Fruit fly (Drosophila melanogaster) whole organism, prepupa: Measurements from ENCODE around the gene Or85e.

Experiments used
- Blimp-1 ChIP-seq: fragments of 200-800 bp; sonication (Bioruptor generic); optimal IDR thresholded peaks from 3 replicates; lab custom pipeline; 2017; ENCODE audit warnings: missing biosample characterization, missing genetic modification characterization, mild to moderate bottlenecking, moderate library complexity, missing genetic modification reagents
- CG10631 ChIP-seq: fragments of 200-800 bp; sonication (Bioruptor generic); optimal IDR thresholded peaks from 2 replicates; lab custom pipeline; 2016; ENCODE audit warnings: missing biosample characterization, missing genetic modification characterization
- CG10669 ChIP-seq: fragments of 200-800 bp; sonication (Bioruptor generic); optimal IDR thresholded peaks from 3 replicates; lab custom pipeline; 2018; ENCODE audit warnings: missing biosample characterization, mild to moderate bottlenecking, missing genetic modification characterization, moderate library complexity
- CG11294 ChIP-seq: fragments of 200-800 bp; sonication (Bioruptor generic); IDR thresholded peaks from 2 replicates; pipeline ENCODE4 v1.3.6; 2022; ENCODE audit warnings: missing biosample characterization, missing genetic modification characterization
- CG11762 ChIP-seq: fragments of 200-800 bp; sonication (Bioruptor generic); optimal IDR thresholded peaks from 3 replicates; lab custom pipeline; 2016; ENCODE audit warnings: missing biosample characterization, missing genetic modification characterization; ENCODE audit not compliant: insufficient read depth
- CG11902 ChIP-seq: fragments of 200-800 bp; sonication (Bioruptor generic); optimal IDR thresholded peaks from 3 replicates; lab custom pipeline; 2016; ENCODE audit warnings: missing biosample characterization, missing genetic modification characterization
- CG15336 ChIP-seq: fragments of 200-800 bp; sonication (Bioruptor generic); IDR thresholded peaks from 2 replicates; pipeline ENCODE4 v1.3.6; 2022; ENCODE audit warnings: missing biosample characterization, missing genetic modification characterization
- CG1621 ChIP-seq: fragments of 200-800 bp; sonication (Bioruptor generic); optimal IDR thresholded peaks from 3 replicates; lab custom pipeline; 2018; ENCODE audit warnings: missing biosample characterization, mild to moderate bottlenecking, missing genetic modification characterization
- CG16779 ChIP-seq: fragments of 200-800 bp; sonication (Bioruptor generic); optimal IDR thresholded peaks from 3 replicates; lab custom pipeline; 2017; ENCODE audit warnings: missing biosample characterization, mild to moderate bottlenecking, missing genetic modification characterization
- CG3032 ChIP-seq: fragments of 200-800 bp; optimal IDR thresholded peaks from 2 replicates; lab custom pipeline; 2019; ENCODE audit warnings: missing biosample characterization, mild to moderate bottlenecking, missing genetic modification characterization, moderate library complexity
- CG34406 ChIP-seq: fragments of 200-800 bp; sonication (Bioruptor generic); optimal IDR thresholded peaks from 3 replicates; lab custom pipeline; 2016; ENCODE audit warnings: missing biosample characterization, missing genetic modification characterization
- CG3919 ChIP-seq: fragments of 200-800 bp; sonication (Bioruptor generic); optimal IDR thresholded peaks from 3 replicates; lab custom pipeline; 2016; ENCODE audit warnings: missing biosample characterization, missing genetic modification characterization
- CG4318 ChIP-seq: fragments of 200-800 bp; sonication (Bioruptor generic); optimal IDR thresholded peaks from 3 replicates; lab custom pipeline; 2017; ENCODE audit warnings: missing biosample characterization, mild to moderate bottlenecking, missing genetic modification characterization
- CG6276 ChIP-seq: fragments of 200-800 bp; sonication (Bioruptor generic); optimal IDR thresholded peaks from 2 replicates; lab custom pipeline; 2017; ENCODE audit warnings: missing biosample characterization, mild to moderate bottlenecking, missing genetic modification characterization
- CG6792 ChIP-seq: fragments of 200-800 bp; sonication (Bioruptor generic); optimal IDR thresholded peaks from 3 replicates; lab custom pipeline; 2016; ENCODE audit warnings: missing biosample characterization, missing genetic modification characterization
- CG6854 ChIP-seq: fragments of 200-800 bp; sonication (Bioruptor generic); optimal IDR thresholded peaks from 2 replicates; lab custom pipeline; 2017; ENCODE audit warnings: missing biosample characterization, mild to moderate bottlenecking, missing genetic modification characterization
- CG7368 ChIP-seq: fragments of 200-800 bp; sonication (Bioruptor generic); optimal IDR thresholded peaks from 3 replicates; lab custom pipeline; 2016; ENCODE audit warnings: missing biosample characterization, missing genetic modification characterization
- CG8119 ChIP-seq: fragments of 200-800 bp; sonication (Bioruptor generic); IDR thresholded peaks from 3 replicates; pipeline ENCODE4 v1.3.6; 2022; ENCODE audit warnings: missing biosample characterization, missing genetic modification characterization
- CG8632 ChIP-seq: fragments of 200-800 bp; sonication (Bioruptor generic); optimal IDR thresholded peaks from 3 replicates; lab custom pipeline; 2016; ENCODE audit warnings: missing biosample characterization, missing genetic modification characterization
- CG9139 ChIP-seq: fragments of 200-800 bp; sonication (Bioruptor generic); optimal IDR thresholded peaks from 3 replicates; lab custom pipeline; 2017; ENCODE audit warnings: missing biosample characterization, mild to moderate bottlenecking, missing genetic modification characterization
- Eip75B ChIP-seq: fragments of 200-800 bp; sonication (Bioruptor generic); optimal IDR thresholded peaks from 3 replicates; lab custom pipeline; 2016; ENCODE audit warnings: missing biosample characterization, missing genetic modification characterization
- Eip78C ChIP-seq: fragments of 200-800 bp; sonication (Bioruptor generic); peaks from one replicate; lab custom pipeline; 2016; ENCODE audit warnings: missing biosample characterization, missing genetic modification characterization
- Eip93F ChIP-seq: fragments of 200-800 bp; sonication (Bioruptor generic); optimal IDR thresholded peaks from 2 replicates; lab custom pipeline; 2016; ENCODE audit warnings: missing biosample characterization, mild to moderate bottlenecking, missing genetic modification characterization
- Ets96B ChIP-seq: fragments of 200-800 bp; optimal IDR thresholded peaks from 2 replicates; lab custom pipeline; 2019; ENCODE audit warnings: missing biosample characterization, mild to moderate bottlenecking, missing genetic modification characterization, moderate library complexity
- Gug ChIP-seq: fragments of 200-800 bp; sonication (Bioruptor generic); IDR thresholded peaks from 2 replicates; pipeline ENCODE4 v1.3.6; 2022; ENCODE audit warnings: missing biosample characterization, missing genetic modification characterization
- Hr38 ChIP-seq: sonication (Bioruptor generic); optimal IDR thresholded peaks from 2 replicates; lab custom pipeline; 2016; ENCODE audit warnings: missing biosample characterization, missing genetic modification characterization
- Hr39 ChIP-seq: fragments of 200-800 bp; sonication (Bioruptor generic); optimal IDR thresholded peaks from 2 replicates; lab custom pipeline; 2016; ENCODE audit warnings: missing biosample characterization, missing genetic modification characterization
- Lpt ChIP-seq: fragments of 200-800 bp; sonication (Bioruptor generic); optimal IDR thresholded peaks from 3 replicates; lab custom pipeline; 2016; ENCODE audit warnings: missing biosample characterization, missing genetic modification characterization
- Met ChIP-seq: fragments of 200-800 bp; sonication (Bioruptor generic); optimal IDR thresholded peaks from 3 replicates; lab custom pipeline; 2016; ENCODE audit warnings: missing biosample characterization, missing genetic modification characterization
- Smox ChIP-seq: fragments of 200-800 bp; sonication (Bioruptor generic); optimal IDR thresholded peaks from 3 replicates; lab custom pipeline; 2016; ENCODE audit warnings: missing biosample characterization, missing genetic modification characterization
- Sox102F ChIP-seq: fragments of 200-800 bp; sonication (Bioruptor generic); optimal IDR thresholded peaks from 2 replicates; lab custom pipeline; 2016; ENCODE audit warnings: missing biosample characterization, mild to moderate bottlenecking, missing genetic modification characterization
- Sox14 ChIP-seq: fragments of 200-800 bp; sonication (Bioruptor generic); optimal IDR thresholded peaks from 3 replicates; lab custom pipeline; 2016; ENCODE audit warnings: missing biosample characterization, missing genetic modification characterization
- acj6 ChIP-seq: fragments of 200-800 bp; sonication (Bioruptor generic); optimal IDR thresholded peaks from 3 replicates; lab custom pipeline; 2016; ENCODE audit warnings: missing biosample characterization, missing genetic modification characterization
- cyc ChIP-seq: fragments of 200-800 bp; sonication (Bioruptor generic); optimal IDR thresholded peaks from 3 replicates; lab custom pipeline; 2016; ENCODE audit warnings: missing biosample characterization, missing genetic modification characterization
- dac ChIP-seq: fragments of 200-800 bp; sonication (Bioruptor generic); optimal IDR thresholded peaks from 2 replicates; lab custom pipeline; 2017; ENCODE audit warnings: missing biosample characterization, mild to moderate bottlenecking, missing genetic modification characterization
- dsx ChIP-seq: fragments of 200-800 bp; optimal IDR thresholded peaks from 3 replicates; lab custom pipeline; 2019; ENCODE audit warnings: missing biosample characterization, mild to moderate bottlenecking, missing genetic modification characterization, moderate library complexity; ENCODE audit not compliant: poor library complexity, severe bottlenecking
- eg ChIP-seq: fragments of 200-800 bp; sonication (Bioruptor generic); IDR thresholded peaks from 3 replicates; pipeline ENCODE4 v1.3.6; 2022; ENCODE audit warnings: missing biosample characterization, missing genetic modification characterization
- esn ChIP-seq: fragments of 200-800 bp; sonication (Bioruptor generic); optimal IDR thresholded peaks from 2 replicates; lab custom pipeline; 2016; ENCODE audit warnings: missing biosample characterization, mild to moderate bottlenecking, missing genetic modification characterization, moderate library complexity
- fd59A ChIP-seq: fragments of 200-800 bp; sonication (Bioruptor generic); optimal IDR thresholded peaks from 2 replicates; lab custom pipeline; 2017; ENCODE audit warnings: missing biosample characterization, mild to moderate bottlenecking, missing genetic modification characterization, missing genetic modification reagents
- fd85E ChIP-seq: fragments of 200-800 bp; sonication (Bioruptor generic); optimal IDR thresholded peaks from 3 replicates; lab custom pipeline; 2016; ENCODE audit warnings: missing biosample characterization, missing genetic modification characterization
- fkh ChIP-seq: fragments of 200-800 bp; sonication (Bioruptor generic); optimal IDR thresholded peaks from 3 replicates; lab custom pipeline; 2017; ENCODE audit warnings: missing biosample characterization, mild to moderate bottlenecking, missing genetic modification characterization, moderate library complexity
- lz ChIP-seq: fragments of 200-800 bp; sonication (Bioruptor generic); optimal IDR thresholded peaks from 3 replicates; lab custom pipeline; 2016; ENCODE audit warnings: missing biosample characterization, missing genetic modification characterization
- net ChIP-seq: fragments of 200-800 bp; sonication (Bioruptor generic); optimal IDR thresholded peaks from 3 replicates; lab custom pipeline; 2016; ENCODE audit warnings: missing biosample characterization, missing genetic modification characterization
- pdm3 ChIP-seq: fragments of 200-800 bp; sonication (Bioruptor generic); optimal IDR thresholded peaks from 3 replicates; lab custom pipeline; 2016; ENCODE audit warnings: missing biosample characterization, missing genetic modification characterization
- salr ChIP-seq, 2 experiments: fragments of 200-800 bp; sonication (Bioruptor generic); optimal IDR thresholded peaks; 3 replicates each; lab custom pipeline; 2016 to 2018; ENCODE audit warnings: missing biosample characterization in 2 of 2, missing genetic modification characterization in 2 of 2, mild to moderate bottlenecking in 1 of 2
- spab ChIP-seq: fragments of 200-800 bp; sonication (Bioruptor generic); optimal IDR thresholded peaks from 2 replicates; lab custom pipeline; 2017; ENCODE audit warnings: missing biosample characterization, mild to moderate bottlenecking, missing genetic modification characterization, missing genetic modification reagents
- ss ChIP-seq, 2 experiments: fragments of 200-800 bp; sonication (Bioruptor generic); optimal IDR thresholded peaks; 2 replicates in 1 of 2; 3 replicates in 1 of 2; lab custom pipeline; 2017 to 2018; ENCODE audit warnings: mild to moderate bottlenecking in 2 of 2, missing biosample characterization in 2 of 2, missing genetic modification characterization in 2 of 2, moderate library complexity in 1 of 2
- svp ChIP-seq: fragments of 200-800 bp; sonication (Bioruptor generic); peaks from one replicate; lab custom pipeline; 2016; ENCODE audit warnings: missing biosample characterization, missing genetic modification characterization
- topi ChIP-seq: fragments of 200-800 bp; sonication (Bioruptor generic); optimal IDR thresholded peaks from 3 replicates; lab custom pipeline; 2016; ENCODE audit warnings: missing biosample characterization, missing genetic modification characterization
- vri ChIP-seq: fragments of 200-800 bp; sonication (Bioruptor generic); optimal IDR thresholded peaks from 3 replicates; lab custom pipeline; 2016; ENCODE audit warnings: missing biosample characterization, mild to moderate bottlenecking, missing genetic modification characterization

Or85e gene

dm6 chr3R:8652731-8653130 is 17.1 kb upstream of the Or85e start, which contains the start of the genes Sys1 and Dhod (continued):
- TF ChIP-seq Eip93F (no peak), topi (GFP tag; lab: Kevin White, UChicago) (peak; percentile 79), Lpt (GFP tag; lab: Kevin White, UChicago) (peak; percentile 44), acj6 (GFP tag; lab: Kevin White, UChicago) (peak; percentile 77), CG8632 (GFP tag; lab: Kevin White, UChicago) (peak; percentile 45), Smox (peak; percentile 81), Sox14 (GFP tag; lab: Kevin White, UChicago) (peak; percentile 85), CG6854 (no peak), Hr39 (peak; percentile 86), net (GFP tag; lab: Kevin White, UChicago) (peak; percentile 61), Eip78C (GFP tag; lab: Kevin White, UChicago) (peak; percentile 89), Gug (peak; percentile 67), fd85E (GFP tag; lab: Kevin White, UChicago) (no peak), fkh (no peak), salr (GFP tag; optimal IDR thresholded peaks at IDR 0.05; lab: Kevin White, UChicago) (peak in 1 of 2 experiments; percentile 45), CG10669 (GFP tag; lab: Kevin White, UChicago) (peak; percentile 39), Met (GFP tag; lab: Kevin White, UChicago) (peak; percentile 79), CG34406 (peak; percentile 63), Blimp-1 (GFP tag; lab: Kevin White, UChicago) (no peak), Ets96B (tag; lab: Kevin White, UChicago) (peak; percentile 54), fd59A (GFP tag; lab: Kevin White, UChicago) (no peak), dsx (GFP tag; lab: Kevin White, UChicago) (peak; percentile 25), CG16779 (no peak), CG15336 (peak; percentile 64), CG9139 (GFP tag; lab: Kevin White, UChicago) (no peak), CG7368 (peak; percentile 69), Sox102F (peak; percentile 81), CG4318 (GFP tag; lab: Kevin White, UChicago) (peak; percentile 32), CG10631 (GFP tag; lab: Kevin White, UChicago) (peak; percentile 81), CG6792 (GFP tag; lab: Kevin White, UChicago) (peak; percentile 65), eg (GFP tag; lab: Robert Waterston, UW) (peak; percentile 73; the same call in 2 of the 3 replicates), Eip75B (GFP tag; lab: Kevin White, UChicago) (peak; percentile 75), spab (GFP tag; lab: Kevin White, UChicago) (no peak), CG1621 (tag; lab: Kevin White, UChicago) (peak; percentile 29), CG3032 (tag; lab: Kevin White, UChicago) (peak; percentile 53), dac (GFP tag; lab: Kevin White, UChicago) (peak; percentile 20), CG3919 (GFP tag; lab: Kevin White, UChicago) (peak; percentile 81)

- TF ChIP-seq Eip93F (peak; percentile 96), CG11294 (peak; percentile 98), CG3919 (GFP tag; lab: Kevin White, UChicago) (peak; percentile 99), svp (GFP tag; lab: Kevin White, UChicago) (peak; percentile 100), vri (peak; percentile 98), spab (GFP tag; lab: Kevin White, UChicago) (peak; percentile 97), salr (GFP tag; optimal IDR thresholded peaks at IDR 0.05; lab: Kevin White, UChicago) (peak; percentile 97 to 98), esn (GFP tag; lab: Kevin White, UChicago) (peak; percentile 99), pdm3 (GFP tag; lab: Kevin White, UChicago) (peak; percentile 99), eg (GFP tag; lab: Robert Waterston, UW) (peak; percentile 99), CG3032 (tag; lab: Kevin White, UChicago) (peak; percentile 99), fd85E (GFP tag; lab: Kevin White, UChicago) (peak; percentile 94), Sox14 (GFP tag; lab: Kevin White, UChicago) (peak; percentile 99), CG8119 (GFP tag; lab: Robert Waterston, UW) (peak; percentile 99), Hr38 (GFP tag; lab: Kevin White, UChicago) (peak; percentile 90), lz (peak; percentile 99), CG11902 (GFP tag; lab: Kevin White, UChicago) (peak; percentile 98), fd59A (GFP tag; lab: Kevin White, UChicago) (peak; percentile 99), CG6854 (peak; percentile 94), CG11762 (GFP tag; lab: Kevin White, UChicago) (peak; percentile 98), Met (GFP tag; lab: Kevin White, UChicago) (peak; percentile 99), cyc (GFP tag; lab: Kevin White, UChicago) (peak; percentile 99), CG6276 (GFP tag; lab: Kevin White, UChicago) (peak; percentile 98), ss (GFP tag; optimal IDR thresholded peaks at IDR 0.05; lab: Kevin White, UChicago) (peak; percentile 96 to 97)
Observed at dm6 chr3R:8650741-8651140, 15.1 kb upstream of the Or85e start, which contains the start of the genes Mkk4 and SLIRP2. Mkk4 (minus strand) TSS chr3R:8650796. SLIRP2 (plus strand) TSS chr3R:8651084.
